Worm (Caenorhabditis elegans) whole organism, L2 larva: ENCODE results near the gene gst-34.
"Not testable (repeated sequence)": the region's sequence is repeated elsewhere in the genome, so short reads cannot be mapped to it uniquely, and the experiment has no call there.

Experiments
- alr-1 ChIP-seq: fragments of 150-350 bp; optimal IDR thresholded peaks from 2 replicates; lab custom pipeline; 2014; ENCODE audit warnings: missing biosample characterization, missing genetic modification characterization
- ama-1 ChIP-seq: fragments of 150-350 bp; optimal IDR thresholded peaks from 2 replicates; lab custom pipeline; 2018; ENCODE audit warnings: inconsistent platforms
- dmd-4 ChIP-seq: sonication (generic microtip); optimal IDR thresholded peaks from 2 replicates; lab custom pipeline; 2017; ENCODE audit warnings: missing biosample characterization, missing genetic modification characterization
- egl-27 ChIP-seq: sonication (generic microtip); optimal IDR thresholded peaks from 3 replicates; lab custom pipeline; 2017; ENCODE audit warnings: missing biosample characterization, missing genetic modification reagents, missing genetic modification characterization
- elt-1 ChIP-seq: fragments of 150-350 bp; optimal IDR thresholded peaks from 2 replicates; lab custom pipeline; 2014; ENCODE audit warnings: missing biosample characterization, missing genetic modification characterization
- fos-1 ChIP-seq: fragments of 150-350 bp; optimal IDR thresholded peaks from 2 replicates; lab custom pipeline; 2014; ENCODE audit warnings: missing biosample characterization, missing genetic modification characterization
- lsy-2 ChIP-seq, 2 experiments: fragments of 150-350 bp in 1 of 2; sonication (generic microtip) in 1 of 2; optimal IDR thresholded peaks; 2 replicates each; lab custom pipeline; 2014 to 2017; ENCODE audit warnings: missing biosample characterization in 2 of 2, missing genetic modification characterization in 2 of 2
- mdl-1 ChIP-seq, 2 experiments: fragments of 150-350 bp in 1 of 2; sonication (generic microtip) in 1 of 2; optimal IDR thresholded peaks; 2 replicates each; lab custom pipeline; 2017; ENCODE audit warnings: missing biosample characterization in 2 of 2, missing genetic modification characterization in 2 of 2
- nhr-12 ChIP-seq: fragments of 150-350 bp; optimal IDR thresholded peaks from 2 replicates; lab custom pipeline; 2014; ENCODE audit warnings: missing biosample characterization, missing genetic modification characterization
- zag-1 ChIP-seq: fragments of 150-350 bp; optimal IDR thresholded peaks from 2 replicates; lab custom pipeline; 2014; ENCODE audit warnings: missing biosample characterization, missing genetic modification characterization

- not testable (repeated sequence) for TF ChIP-seq elt-1 (tag; lab: Kevin White, UChicago); nhr-12 (tag; lab: Kevin White, UChicago); egl-27; fos-1 (tag; lab: Kevin White, UChicago); alr-1 (tag; lab: Kevin White, UChicago); ama-1 (lab: Kevin White, UChicago); zag-1; dmd-4 (tag; lab: Kevin White, UChicago); lsy-2 (tag; optimal IDR thresholded peaks at IDR 0.05; lab: Kevin White, UChicago); mdl-1 (tag; optimal IDR thresholded peaks at IDR 0.05; lab: Kevin White, UChicago)
Measured at ce11 chrII:15171816-15172215, 11.2 kb downstream of the gst-34 start, which contains the start of gene gst-39.
